Fruit fly (Drosophila melanogaster) whole organism, embryonic: ENCODE results near the gene CG1979.
A peak's percentile ranks its signal among the peaks of the same experiment; 100 is the strongest.

Experiments
- CG10147 ChIP-seq: fragments of 200-800 bp; sonication (Bioruptor generic); optimal IDR thresholded peaks from 2 replicates; lab custom pipeline; 2019; ENCODE audit warnings: missing biosample characterization, mild to moderate bottlenecking, missing genetic modification characterization, moderate library complexity
- CG10565 ChIP-seq: fragments of 200-800 bp; sonication (Bioruptor generic); optimal IDR thresholded peaks from 3 replicates; lab custom pipeline; 2016; ENCODE audit warnings: missing biosample characterization, mild to moderate bottlenecking, missing genetic modification characterization
- CG10959 ChIP-seq: fragments of 200-800 bp; sonication (Bioruptor generic); IDR thresholded peaks from 2 replicates; pipeline ENCODE4 v1.3.6; 2022; ENCODE audit warnings: missing biosample characterization, missing genetic modification characterization
- CG11695 ChIP-seq: fragments of 200-800 bp; sonication (Bioruptor generic); IDR thresholded peaks from 3 replicates; pipeline ENCODE4 v1.3.6; 2022; ENCODE audit warnings: missing biosample characterization, missing genetic modification characterization
- CG12744 ChIP-seq: fragments of 200-800 bp; sonication (Bioruptor generic); optimal IDR thresholded peaks from 2 replicates; lab custom pipeline; 2016; ENCODE audit warnings: missing biosample characterization, missing genetic modification characterization
- CG13287 ChIP-seq: fragments of 200-800 bp; sonication (Bioruptor generic); IDR thresholded peaks from 2 replicates; pipeline ENCODE4 v1.3.6; 2022; ENCODE audit warnings: missing biosample characterization, missing genetic modification characterization; ENCODE audit not compliant: partially characterized antibody
- CG13624 ChIP-seq: fragments of 200-800 bp; sonication (Bioruptor generic); optimal IDR thresholded peaks from 2 replicates; lab custom pipeline; 2016; ENCODE audit warnings: missing biosample characterization, missing genetic modification characterization
- CG14014 ChIP-seq: fragments of 200-800 bp; sonication (Bioruptor generic); IDR thresholded peaks from 2 replicates; pipeline ENCODE4 v1.3.6; 2022; ENCODE audit warnings: missing biosample characterization, missing genetic modification characterization
- CG14965 ChIP-seq: fragments of 200-800 bp; sonication (Bioruptor generic); optimal IDR thresholded peaks from 2 replicates; lab custom pipeline; 2016; ENCODE audit warnings: missing biosample characterization, missing genetic modification characterization, borderline replicate concordance
- CG1529 ChIP-seq: fragments of 200-800 bp; sonication (Bioruptor generic); optimal IDR thresholded peaks from 3 replicates; lab custom pipeline; 2018; ENCODE audit warnings: missing biosample characterization, missing genetic modification characterization
- CG17568 ChIP-seq: fragments of 200-800 bp; sonication (Bioruptor generic); optimal IDR thresholded peaks from 2 replicates; lab custom pipeline; 2018; ENCODE audit warnings: missing biosample characterization, mild to moderate bottlenecking, missing genetic modification characterization, moderate library complexity
- CG1792 ChIP-seq: fragments of 200-800 bp; sonication (Bioruptor generic); optimal IDR thresholded peaks from 2 replicates; lab custom pipeline; 2016; ENCODE audit warnings: missing biosample characterization, missing genetic modification characterization
- CG18011 ChIP-seq: fragments of 200-800 bp; sonication (Bioruptor generic); optimal IDR thresholded peaks from 2 replicates; lab custom pipeline; 2017; ENCODE audit warnings: missing biosample characterization, missing genetic modification characterization, mild to moderate bottlenecking, moderate library complexity, missing genotype
- CG1832 ChIP-seq: fragments of 200-800 bp; sonication (Bioruptor generic); optimal IDR thresholded peaks from 2 replicates; lab custom pipeline; 2017; ENCODE audit warnings: missing biosample characterization, mild to moderate bottlenecking, missing genetic modification characterization, inconsistent platforms
- CG31224 ChIP-seq: fragments of 200-800 bp; sonication (Bioruptor generic); IDR thresholded peaks from 2 replicates; pipeline ENCODE4 v1.3.6; 2022; ENCODE audit warnings: missing biosample characterization, missing genetic modification characterization
- CG31365 ChIP-seq: fragments of 200-800 bp; sonication (Bioruptor generic); optimal IDR thresholded peaks from 2 replicates; lab custom pipeline; 2018; ENCODE audit warnings: missing biosample characterization, mild to moderate bottlenecking, missing genetic modification characterization
- CG31441 ChIP-seq: fragments of 200-800 bp; sonication (Bioruptor generic); IDR thresholded peaks from 2 replicates; pipeline ENCODE4 v1.3.6; 2022; ENCODE audit warnings: missing biosample characterization, missing genetic modification characterization
- CG6689 ChIP-seq: fragments of 200-800 bp; sonication (Bioruptor generic); IDR thresholded peaks from 2 replicates; pipeline ENCODE4 v1.3.6; 2022; ENCODE audit warnings: missing biosample characterization, missing genetic modification characterization
- CG7357 ChIP-seq: fragments of 200-800 bp; sonication (Bioruptor generic); IDR thresholded peaks from 3 replicates; pipeline ENCODE4 v1.3.6; 2022; ENCODE audit warnings: missing biosample characterization, missing genetic modification characterization
- Chrac-16 ChIP-seq: fragments of 200-800 bp; sonication (Bioruptor generic); optimal IDR thresholded peaks from 3 replicates; lab custom pipeline; 2016; ENCODE audit warnings: missing biosample characterization, missing genetic modification characterization
- CoRest ChIP-seq: fragments of 200-800 bp; sonication (Bioruptor generic); optimal IDR thresholded peaks from 3 replicates; lab custom pipeline; 2018; ENCODE audit warnings: missing biosample characterization, mild to moderate bottlenecking, missing genetic modification characterization, moderate library complexity
- Ets65A ChIP-seq: fragments of 200-800 bp; sonication (Bioruptor generic); peaks from one replicate; lab custom pipeline; 2016; ENCODE audit warnings: missing biosample characterization, missing genetic modification characterization
- HLH4C ChIP-seq: fragments of 200-800 bp; sonication (Bioruptor generic); IDR thresholded peaks from 3 replicates; pipeline ENCODE4 v1.3.6; 2022; ENCODE audit warnings: missing biosample characterization, missing genetic modification characterization; ENCODE audit not compliant: partially characterized antibody
- HLH54F ChIP-seq: fragments of 200-800 bp; sonication (Bioruptor generic); optimal IDR thresholded peaks from 3 replicates; lab custom pipeline; 2016; ENCODE audit warnings: missing biosample characterization, missing genetic modification characterization
- Hmr ChIP-seq: fragments of 200-800 bp; sonication (Bioruptor generic); optimal IDR thresholded peaks from 3 replicates; lab custom pipeline; 2017; ENCODE audit warnings: mild to moderate bottlenecking, missing biosample characterization, missing genetic modification reagents, missing genetic modification characterization
- Hmx ChIP-seq: fragments of 200-800 bp; sonication (Bioruptor generic); optimal IDR thresholded peaks from 2 replicates; lab custom pipeline; 2016; ENCODE audit warnings: missing biosample characterization, missing genetic modification characterization
- Max ChIP-seq: fragments of 200-800 bp; sonication (Bioruptor generic); optimal IDR thresholded peaks from 2 replicates; lab custom pipeline; 2016; ENCODE audit warnings: missing biosample characterization, mild to moderate bottlenecking, missing genetic modification characterization
- PHDP ChIP-seq: fragments of 200-800 bp; sonication (Bioruptor generic); optimal IDR thresholded peaks from 3 replicates; lab custom pipeline; 2018; ENCODE audit warnings: missing biosample characterization, mild to moderate bottlenecking, missing genetic modification characterization, moderate library complexity
- Ptx1 ChIP-seq: fragments of 200-800 bp; sonication (Bioruptor generic); IDR thresholded peaks from 2 replicates; pipeline ENCODE4 v1.3.6; 2022; ENCODE audit warnings: missing biosample characterization, missing genetic modification characterization
- Spps ChIP-seq: fragments of 200-800 bp; sonication (Bioruptor generic); optimal IDR thresholded peaks from 2 replicates; lab custom pipeline; 2018; ENCODE audit warnings: missing biosample characterization, mild to moderate bottlenecking, missing genetic modification characterization
- Stat92E ChIP-seq, 3 experiments: fragments of >200 bp in 2 of 3; fragments of 200-800 bp in 1 of 3; sonication (Bioruptor generic) in 1 of 3; optimal IDR thresholded peaks; 2 replicates each; lab custom pipeline; 2017 to 2019; ENCODE audit warnings: missing biosample characterization in 3 of 3, missing genetic modification characterization in 3 of 3, mild to moderate bottlenecking in 1 of 3, moderate library complexity in 1 of 3
- bcd ChIP-seq: fragments of 200-800 bp; sonication (Bioruptor generic); optimal IDR thresholded peaks from 2 replicates; lab custom pipeline; 2017; ENCODE audit warnings: missing biosample characterization, mild to moderate bottlenecking, missing genetic modification characterization
- crc ChIP-seq: fragments of 200-800 bp; sonication (Bioruptor generic); optimal IDR thresholded peaks from 2 replicates; lab custom pipeline; 2016; ENCODE audit warnings: missing biosample characterization, missing genetic modification characterization
- cwo ChIP-seq: fragments of 200-800 bp; sonication (Bioruptor generic); optimal IDR thresholded peaks from 3 replicates; lab custom pipeline; 2017; ENCODE audit warnings: missing biosample characterization, missing genetic modification characterization, mild to moderate bottlenecking, moderate library complexity, missing genetic modification reagents
- emc ChIP-seq: fragments of 200-800 bp; sonication (Bioruptor generic); optimal IDR thresholded peaks from 2 replicates; lab custom pipeline; 2016; ENCODE audit warnings: missing biosample characterization, missing genetic modification characterization
- fd64A ChIP-seq: fragments of 200-800 bp; sonication (Bioruptor generic); optimal IDR thresholded peaks from 3 replicates; lab custom pipeline; 2018; ENCODE audit warnings: missing biosample characterization, mild to moderate bottlenecking, missing genetic modification characterization
- fu2 ChIP-seq: fragments of 200-800 bp; sonication (Bioruptor generic); optimal IDR thresholded peaks from 2 replicates; lab custom pipeline; 2016; ENCODE audit warnings: missing biosample characterization, missing genetic modification characterization
- gfzf ChIP-seq: fragments of 200-800 bp; sonication (Bioruptor generic); optimal IDR thresholded peaks from 2 replicates; lab custom pipeline; 2016; ENCODE audit warnings: missing biosample characterization, mild to moderate bottlenecking, missing genetic modification characterization, moderate library complexity
- gsb ChIP-seq: fragments of 200-800 bp; sonication (Bioruptor generic); IDR thresholded peaks from 2 replicates; pipeline ENCODE4 v1.3.6; 2022; ENCODE audit warnings: missing biosample characterization, missing genetic modification characterization
- hb ChIP-seq: fragments of 200-800 bp; sonication (Bioruptor generic); IDR thresholded peaks from 3 replicates; pipeline ENCODE4 v1.3.6; 2022; ENCODE audit warnings: missing biosample characterization, missing genetic modification characterization; ENCODE audit not compliant: partially characterized antibody
- her ChIP-seq: fragments of 200-800 bp; sonication (Bioruptor generic); optimal IDR thresholded peaks from 2 replicates; lab custom pipeline; 2016; ENCODE audit warnings: missing biosample characterization, missing genetic modification characterization
- mam ChIP-seq: fragments of 200-800 bp; sonication (Bioruptor generic); optimal IDR thresholded peaks from 3 replicates; lab custom pipeline; 2016; ENCODE audit warnings: missing biosample characterization, missing genetic modification characterization
- nerfin-1 ChIP-seq: fragments of 200-800 bp; sonication (Bioruptor generic); optimal IDR thresholded peaks from 3 replicates; lab custom pipeline; 2019; ENCODE audit warnings: missing biosample characterization, mild to moderate bottlenecking, missing genetic modification characterization, moderate library complexity
- pum ChIP-seq: fragments of 200-800 bp; sonication (Bioruptor generic); optimal IDR thresholded peaks from 2 replicates; lab custom pipeline; 2016; ENCODE audit warnings: missing biosample characterization, missing genetic modification characterization
- so ChIP-seq: fragments of 200-800 bp; sonication (Bioruptor generic); IDR thresholded peaks from 3 replicates; pipeline ENCODE4 v1.3.6; 2022; ENCODE audit warnings: missing biosample characterization, missing genetic modification characterization
- sr ChIP-seq: fragments of 200-800 bp; sonication (Bioruptor generic); IDR thresholded peaks from 3 replicates; pipeline ENCODE4 v1.3.6; 2022; ENCODE audit warnings: missing biosample characterization, missing genetic modification characterization
- stc ChIP-seq: fragments of 200-800 bp; sonication (Bioruptor generic); IDR thresholded peaks from 2 replicates; pipeline ENCODE4 v1.3.6; 2022; ENCODE audit warnings: missing biosample characterization, missing genetic modification characterization
- tll ChIP-seq, 2 experiments: fragments of 200-800 bp in 1 of 2; fragments of >200 bp in 1 of 2; sonication (Bioruptor generic) in 1 of 2; optimal IDR thresholded peaks; 2 replicates each; lab custom pipeline; 2017 to 2019; ENCODE audit warnings: missing biosample characterization in 2 of 2, missing genetic modification characterization in 2 of 2, mild to moderate bottlenecking in 1 of 2, moderate library complexity in 1 of 2
- wdn ChIP-seq: fragments of 200-800 bp; sonication (Bioruptor generic); IDR thresholded peaks from 2 replicates; pipeline ENCODE4 v1.3.6; 2022; ENCODE audit warnings: missing biosample characterization, missing genetic modification characterization
- zen2 ChIP-seq: fragments of 200-800 bp; sonication (Bioruptor generic); IDR thresholded peaks from 3 replicates; pipeline ENCODE4 v1.3.6; 2022; ENCODE audit warnings: missing biosample characterization, missing genetic modification characterization; ENCODE audit not compliant: partially characterized antibody

The CG1979 gene

DNA sequence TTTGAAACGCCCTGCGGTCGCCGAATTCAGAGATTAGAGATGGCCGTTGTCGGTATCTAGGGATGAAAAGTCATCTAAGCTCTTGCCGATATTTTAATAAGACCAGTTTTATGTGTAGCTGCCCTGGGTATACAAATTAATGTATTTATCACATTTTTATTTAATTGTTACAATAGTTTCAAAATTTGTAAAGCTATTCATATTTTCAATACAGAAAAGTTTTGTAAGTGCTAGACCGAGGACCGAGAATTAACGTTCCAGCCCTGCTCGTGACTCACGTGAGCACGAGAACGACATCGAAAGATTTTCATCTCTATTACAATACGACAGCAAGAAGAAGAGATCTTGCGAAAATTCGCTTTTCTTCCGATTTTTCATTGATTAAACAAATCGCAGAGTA lies 12.7 kb downstream of the CG1979 start, which contains the start of the genes CG1105 and CG1965 (continued):
- TF ChIP-seq CG1792 (GFP tag; lab: Kevin White, UChicago) (peak; percentile 88), CG10565 (GFP tag; lab: Kevin White, UChicago) (peak; percentile 54), stc (GFP tag; lab: Robert Waterston, UW) (peak; percentile 83), Chrac-16 (GFP tag; lab: Kevin White, UChicago) (peak; percentile 97), CG31224 (GFP tag; lab: Robert Waterston, UW) (peak; percentile 86), CG6689 (peak; percentile 93), bcd (peak; percentile 93), CG17568 (GFP tag; lab: Kevin White, UChicago) (peak; percentile 69), crc (peak; percentile 82), CG14014 (GFP tag; lab: Robert Waterston, UW) (peak; percentile 92), Hmx (GFP tag; lab: Kevin White, UChicago) (peak; percentile 85), Ets65A (GFP tag; lab: Kevin White, UChicago) (peak; percentile 99), CG13624 (GFP tag; lab: Kevin White, UChicago) (peak; percentile 94), gfzf (GFP tag; lab: Kevin White, UChicago) (peak; percentile 58), sr (GFP tag; lab: Robert Waterston, UW) (no peak; the same call in 2 of the 3 replicates), cwo (GFP tag; lab: Kevin White, UChicago) (peak; percentile 84), Max (GFP tag; lab: Kevin White, UChicago) (peak; percentile 92), Ptx1 (GFP tag; lab: Robert Waterston, UW) (peak; percentile 97), CG11695 (GFP tag; lab: Robert Waterston, UW) (peak; percentile 85), CG31441 (peak; percentile 85), fu2 (GFP tag; lab: Kevin White, UChicago) (peak; percentile 94), tll (GFP tag; optimal IDR thresholded peaks at IDR 0.05; lab: Kevin White, UChicago) (peak; percentile 82 to 85), CG10147 (GFP tag; lab: Kevin White, UChicago) (peak; percentile 92), pum (GFP tag; lab: Kevin White, UChicago) (peak; percentile 95), CG1529 (GFP tag; lab: Kevin White, UChicago) (peak; percentile 77), so (GFP tag; lab: Robert Waterston, UW) (peak; percentile 79), CG10959 (GFP tag; lab: Robert Waterston, UW) (peak; percentile 87), CoRest (peak; percentile 95), mam (GFP tag; lab: Kevin White, UChicago) (peak; percentile 97), Spps (tag; lab: Kevin White, UChicago) (peak; percentile 87), HLH4C (GFP tag; lab: Robert Waterston, UW) (peak; percentile 95), gsb (GFP tag; lab: Robert Waterston, UW) (peak; percentile 83), PHDP (tag; lab: Kevin White, UChicago) (peak; percentile 91), CG12744 (GFP tag; lab: Kevin White, UChicago) (peak; percentile 90), CG18011 (GFP tag; lab: Kevin White, UChicago) (peak; percentile 84), CG7357 (GFP tag; lab: Robert Waterston, UW) (peak; percentile 83), nerfin-1 (tag; lab: Kevin White, UChicago) (peak; percentile 83), fd64A (GFP tag; lab: Kevin White, UChicago) (peak; percentile 18), Hmr (GFP tag; lab: Kevin White, UChicago) (peak; percentile 94), CG13287 (GFP tag; lab: Robert Waterston, UW) (peak; percentile 100), CG1832 (GFP tag; lab: Kevin White, UChicago) (no peak), HLH54F (peak; percentile 97), CG31365 (peak; percentile 19), Stat92E (GFP tag; optimal IDR thresholded peaks at IDR 0.05; lab: Kevin White, UChicago) (peak in 1 of 3 experiments; percentile 83), hb (GFP tag; lab: Robert Waterston, UW) (peak; percentile 97), wdn (peak; percentile 79), zen2 (peak; percentile 93), emc (GFP tag; lab: Kevin White, UChicago) (peak; percentile 85), CG14965 (GFP tag; lab: Kevin White, UChicago) (no peak), her (GFP tag; lab: Kevin White, UChicago) (peak; percentile 67)
